Fruit fly (Drosophila melanogaster) whole organism, embryonic: ENCODE results near the gene CG9795.

Experiments
- Atf6 ChIP-seq: fragments of 200-800 bp; sonication (Bioruptor generic); IDR thresholded peaks from 2 replicates; pipeline ENCODE4 v1.3.6; 2022; ENCODE audit warnings: missing biosample characterization, missing genetic modification characterization
- CG10274 ChIP-seq: fragments of 200-800 bp; sonication (Bioruptor generic); optimal IDR thresholded peaks from 3 replicates; lab custom pipeline; 2017; ENCODE audit warnings: missing biosample characterization, mild to moderate bottlenecking, missing genetic modification characterization
- CG10431 ChIP-seq: fragments of 200-800 bp; sonication (Bioruptor generic); optimal IDR thresholded peaks from 3 replicates; lab custom pipeline; 2018; ENCODE audit warnings: missing biosample characterization, mild to moderate bottlenecking, missing genetic modification characterization
- CG11696 ChIP-seq: fragments of 200-800 bp; sonication (Bioruptor generic); IDR thresholded peaks from 2 replicates; pipeline ENCODE4 v1.3.6; 2022; ENCODE audit warnings: missing biosample characterization, missing genetic modification characterization
- CG12236 ChIP-seq: fragments of 200-800 bp; sonication (Bioruptor generic); optimal IDR thresholded peaks from 2 replicates; lab custom pipeline; 2016; ENCODE audit warnings: missing biosample characterization, missing genetic modification characterization
- CG12299 ChIP-seq: fragments of 200-800 bp; sonication (Bioruptor generic); optimal IDR thresholded peaks from 2 replicates; lab custom pipeline; 2018; ENCODE audit warnings: missing biosample characterization, mild to moderate bottlenecking, missing genetic modification characterization
- CG14667 ChIP-seq: fragments of 200-800 bp; sonication (Bioruptor generic); IDR thresholded peaks from 2 replicates; pipeline ENCODE4 v1.3.6; 2022; ENCODE audit warnings: missing biosample characterization, missing genetic modification characterization
- CG2116 ChIP-seq: fragments of 200-800 bp; sonication (Bioruptor generic); optimal IDR thresholded peaks from 3 replicates; lab custom pipeline; 2018; ENCODE audit warnings: missing biosample characterization, mild to moderate bottlenecking, missing genetic modification characterization
- CG2678 ChIP-seq: fragments of 200-800 bp; sonication (Bioruptor generic); optimal IDR thresholded peaks from 3 replicates; lab custom pipeline; 2019; ENCODE audit warnings: missing biosample characterization, mild to moderate bottlenecking, missing genetic modification characterization, moderate library complexity
- CG32532 ChIP-seq: fragments of 200-800 bp; sonication (Bioruptor generic); IDR thresholded peaks from 2 replicates; pipeline ENCODE4 v1.3.6; 2022; ENCODE audit warnings: missing biosample characterization, missing genetic modification characterization
- CG33213 ChIP-seq: fragments of 200-800 bp; sonication (Bioruptor generic); optimal IDR thresholded peaks from 3 replicates; lab custom pipeline; 2016; ENCODE audit warnings: missing biosample characterization, missing genetic modification characterization
- CG34224 ChIP-seq: fragments of 200-800 bp; sonication (Bioruptor generic); IDR thresholded peaks from 3 replicates; pipeline ENCODE4 v1.3.6; 2022; ENCODE audit warnings: missing biosample characterization, missing genetic modification characterization; ENCODE audit not compliant: partially characterized antibody
- CG9437 ChIP-seq: fragments of 200-800 bp; sonication (Bioruptor generic); optimal IDR thresholded peaks from 2 replicates; lab custom pipeline; 2018; ENCODE audit warnings: missing biosample characterization, mild to moderate bottlenecking, missing genetic modification characterization
- D ChIP-seq, 2 experiments: fragments of 200-800 bp in 1 of 2; fragments of >200 bp in 1 of 2; sonication (Bioruptor generic) in 1 of 2; optimal IDR thresholded peaks; 2 replicates in 1 of 2; 3 replicates in 1 of 2; lab custom pipeline; 2017; ENCODE audit warnings: mild to moderate bottlenecking in 1 of 2, missing biosample characterization in 1 of 2, missing genetic modification characterization in 1 of 2, missing genetic modification reagents in 1 of 2
- Dll ChIP-seq: fragments of 200-800 bp; sonication (Bioruptor generic); IDR thresholded peaks from 4 replicates; pipeline ENCODE4 v1.3.6; 2022; ENCODE audit warnings: missing biosample characterization, missing genetic modification characterization; ENCODE audit not compliant: partially characterized antibody
- E2f1 ChIP-seq: fragments of 200-800 bp; sonication (Bioruptor generic); IDR thresholded peaks from 2 replicates; pipeline ENCODE4 v1.3.6; 2022; ENCODE audit warnings: missing biosample characterization, missing genetic modification characterization
- E2f2 ChIP-seq: fragments of 200-800 bp; sonication (Bioruptor generic); IDR thresholded peaks from 2 replicates; pipeline ENCODE4 v1.3.6; 2022; ENCODE audit warnings: missing biosample characterization, missing genetic modification characterization
- Ets97D ChIP-seq: fragments of 200-800 bp; sonication (Bioruptor generic); optimal IDR thresholded peaks from 3 replicates; lab custom pipeline; 2016; ENCODE audit warnings: missing biosample characterization, missing genetic modification characterization
- HmgZ ChIP-seq: fragments of 200-800 bp; sonication (Bioruptor generic); optimal IDR thresholded peaks from 2 replicates; lab custom pipeline; 2018; ENCODE audit warnings: missing biosample characterization, mild to moderate bottlenecking, missing genetic modification characterization
- Hmr ChIP-seq: fragments of 200-800 bp; sonication (Bioruptor generic); optimal IDR thresholded peaks from 3 replicates; lab custom pipeline; 2017; ENCODE audit warnings: mild to moderate bottlenecking, missing biosample characterization, missing genetic modification reagents, missing genetic modification characterization
- Kr ChIP-seq: fragments of 200-800 bp; sonication (Bioruptor generic); optimal IDR thresholded peaks from 2 replicates; lab custom pipeline; 2017; ENCODE audit warnings: missing biosample characterization, mild to moderate bottlenecking, missing genetic modification characterization
- Lhr ChIP-seq: fragments of 200-800 bp; sonication (Bioruptor generic); optimal IDR thresholded peaks from 3 replicates; lab custom pipeline; 2017; ENCODE audit warnings: mild to moderate bottlenecking, missing biosample characterization, missing genetic modification reagents, missing genetic modification characterization
- MBD-R2 ChIP-seq: fragments of 200-800 bp; sonication (Bioruptor generic); IDR thresholded peaks from 2 replicates; pipeline ENCODE4 v1.3.6; 2022; ENCODE audit warnings: missing biosample characterization, missing genetic modification characterization
- Pdp1 ChIP-seq, 2 experiments: fragments of 200-800 bp; sonication (Bioruptor generic); optimal IDR thresholded peaks; 3 replicates each; lab custom pipeline; 2016; ENCODE audit warnings: missing biosample characterization in 2 of 2, missing genetic modification characterization in 2 of 2, mild to moderate bottlenecking in 1 of 2, moderate library complexity in 1 of 2
- Sin3A ChIP-seq: fragments of >200 bp; optimal IDR thresholded peaks from 2 replicates; lab custom pipeline; 2018
- amos ChIP-seq: fragments of 200-800 bp; sonication (Bioruptor generic); IDR thresholded peaks from 2 replicates; pipeline ENCODE4 v1.3.6; 2022; ENCODE audit warnings: missing biosample characterization, missing genetic modification characterization; ENCODE audit not compliant: partially characterized antibody
- az2 ChIP-seq: fragments of 200-800 bp; sonication (Bioruptor generic); optimal IDR thresholded peaks from 3 replicates; lab custom pipeline; 2016; ENCODE audit warnings: missing biosample characterization, missing genetic modification characterization
- bab2 ChIP-seq: fragments of 200-800 bp; sonication (Bioruptor generic); optimal IDR thresholded peaks from 2 replicates; lab custom pipeline; 2016; ENCODE audit warnings: missing biosample characterization, missing genetic modification characterization
- bowl ChIP-seq: fragments of 200-800 bp; sonication (Bioruptor generic); IDR thresholded peaks from 2 replicates; pipeline ENCODE4 v1.3.6; 2022; ENCODE audit warnings: missing biosample characterization, missing genetic modification characterization
- da ChIP-seq: fragments of 200-800 bp; sonication (Bioruptor generic); optimal IDR thresholded peaks from 2 replicates; lab custom pipeline; 2016; ENCODE audit warnings: missing biosample characterization, missing genetic modification characterization
- ftz-f1 ChIP-seq: fragments of 200-800 bp; sonication (Bioruptor generic); optimal IDR thresholded peaks from 2 replicates; lab custom pipeline; 2016; ENCODE audit warnings: missing biosample characterization, missing genetic modification characterization
- gfzf ChIP-seq: fragments of 200-800 bp; sonication (Bioruptor generic); optimal IDR thresholded peaks from 2 replicates; lab custom pipeline; 2016; ENCODE audit warnings: missing biosample characterization, mild to moderate bottlenecking, missing genetic modification characterization, moderate library complexity
- gt ChIP-seq: fragments of 200-800 bp; sonication (Bioruptor generic); IDR thresholded peaks from 2 replicates; pipeline ENCODE4 v1.3.6; 2022; ENCODE audit warnings: missing biosample characterization, missing genetic modification characterization
- hth ChIP-seq: fragments of >200 bp; optimal IDR thresholded peaks from 2 replicates; lab custom pipeline; 2017; ENCODE audit warnings: inconsistent platforms
- jing ChIP-seq: fragments of 200-800 bp; sonication (Bioruptor generic); optimal IDR thresholded peaks from 2 replicates; lab custom pipeline; 2018; ENCODE audit warnings: missing biosample characterization, mild to moderate bottlenecking, missing genetic modification characterization
- lola ChIP-seq, 3 experiments: fragments of >200 bp in 2 of 3; fragments of 200-800 bp in 1 of 3; sonication (Bioruptor generic) in 1 of 3; optimal IDR thresholded peaks; 2 replicates each; lab custom pipeline; 2017 to 2019; ENCODE audit warnings: missing biosample characterization in 3 of 3, missing genetic modification characterization in 3 of 3, mild to moderate bottlenecking in 1 of 3, moderate library complexity in 1 of 3
- nerfin-2 ChIP-seq: fragments of 200-800 bp; sonication (Bioruptor generic); IDR thresholded peaks from 2 replicates; pipeline ENCODE4 v1.3.6; 2022; ENCODE audit warnings: missing biosample characterization, missing genetic modification characterization; ENCODE audit not compliant: partially characterized antibody
- nmo ChIP-seq: fragments of 200-800 bp; sonication (Bioruptor generic); optimal IDR thresholded peaks from 2 replicates; lab custom pipeline; 2018; ENCODE audit warnings: missing biosample characterization, mild to moderate bottlenecking, missing genetic modification characterization, moderate library complexity
- p53 ChIP-seq: fragments of 200-800 bp; sonication (Bioruptor generic); optimal IDR thresholded peaks from 2 replicates; lab custom pipeline; 2016; ENCODE audit warnings: missing biosample characterization, missing genetic modification characterization
- rib ChIP-seq: fragments of 200-800 bp; sonication (Bioruptor generic); IDR thresholded peaks from 2 replicates; pipeline ENCODE4 v1.3.6; 2022; ENCODE audit warnings: missing biosample characterization, missing genetic modification characterization
- ro ChIP-seq: fragments of 200-800 bp; sonication (Bioruptor generic); IDR thresholded peaks from 2 replicates; pipeline ENCODE4 v1.3.6; 2022; ENCODE audit warnings: missing biosample characterization, missing genetic modification characterization
- sd ChIP-seq: fragments of 200-800 bp; sonication (Bioruptor generic); optimal IDR thresholded peaks from 3 replicates; lab custom pipeline; 2018; ENCODE audit warnings: missing biosample characterization, mild to moderate bottlenecking, missing genetic modification characterization, moderate library complexity
- sima ChIP-seq: fragments of 200-800 bp; sonication (Bioruptor generic); optimal IDR thresholded peaks from 2 replicates; lab custom pipeline; 2016; ENCODE audit warnings: missing biosample characterization, missing genetic modification characterization
- slp2 ChIP-seq: fragments of 200-800 bp; sonication (Bioruptor generic); optimal IDR thresholded peaks from 2 replicates; lab custom pipeline; 2016; ENCODE audit warnings: missing biosample characterization, missing genetic modification characterization
- sna ChIP-seq: fragments of 200-800 bp; sonication (Bioruptor generic); IDR thresholded peaks from 2 replicates; pipeline ENCODE4 v1.3.6; 2022; ENCODE audit warnings: missing biosample characterization, missing genetic modification characterization; ENCODE audit not compliant: partially characterized antibody
- tap ChIP-seq: fragments of 200-800 bp; optimal IDR thresholded peaks from 3 replicates; lab custom pipeline; 2019; ENCODE audit warnings: missing biosample characterization, mild to moderate bottlenecking, missing genetic modification characterization, moderate library complexity
- unpg ChIP-seq: fragments of 200-800 bp; sonication (Bioruptor generic); optimal IDR thresholded peaks from 3 replicates; lab custom pipeline; 2018; ENCODE audit warnings: missing biosample characterization, mild to moderate bottlenecking, missing genetic modification characterization, moderate library complexity
- vvl ChIP-seq: fragments of 200-800 bp; sonication (Bioruptor generic); IDR thresholded peaks from 2 replicates; pipeline ENCODE4 v1.3.6; 2022; ENCODE audit warnings: missing biosample characterization, missing genetic modification characterization
- wdn ChIP-seq: fragments of 200-800 bp; sonication (Bioruptor generic); IDR thresholded peaks from 2 replicates; pipeline ENCODE4 v1.3.6; 2022; ENCODE audit warnings: missing biosample characterization, missing genetic modification characterization
- zen ChIP-seq: fragments of 200-800 bp; sonication (Bioruptor generic); optimal IDR thresholded peaks from 3 replicates; lab custom pipeline; 2018; ENCODE audit warnings: missing biosample characterization, mild to moderate bottlenecking, missing genetic modification characterization, moderate library complexity

Gene CG9795

dm6 chr3R:4337580-4337979, 18.1 kb downstream of the CG9795 start, which contains the start of the genes Skp2 and CG1103 (continued):
- TF ChIP-seq Dll (GFP tag; lab: Robert Waterston, UW) (peak; percentile 46; the same call in 2 of the 4 replicates), lola (GFP tag; optimal IDR thresholded peaks at IDR 0.05; lab: Kevin White, UChicago) (no peak), vvl (GFP tag; lab: Robert Waterston, UW) (0 out of 2 replicates have a peak, but pooled peaks have one; percentile 32), Ets97D (GFP tag; lab: Kevin White, UChicago) (peak; percentile 56), bowl (GFP tag; lab: Robert Waterston, UW) (no peak), nerfin-2 (no peak), p53 (GFP tag; lab: Kevin White, UChicago) (peak; percentile 16), ro (GFP tag; lab: Robert Waterston, UW) (no peak), gt (GFP tag; lab: Robert Waterston, UW) (no peak), CG33213 (GFP tag; lab: Kevin White, UChicago) (peak; percentile 26), unpg (GFP tag; lab: Kevin White, UChicago) (no peak), CG2116 (peak; percentile 60), Atf6 (GFP tag; lab: Robert Waterston, UW) (no peak), CG12299 (tag; lab: Kevin White, UChicago) (no peak), nmo (GFP tag; lab: Kevin White, UChicago) (peak; percentile 37), E2f2 (GFP tag; lab: Robert Waterston, UW) (peak; percentile 91), CG12236 (GFP tag; lab: Kevin White, UChicago) (no peak), Sin3A (lab: Kevin White, UChicago) (peak; percentile 67), sd (tag; lab: Kevin White, UChicago) (no peak), CG34224 (GFP tag; lab: Robert Waterston, UW) (peak; percentile 45; the same call in 2 of the 3 replicates), E2f1 (peak; percentile 27; the same call in 1 of the 2 replicates), MBD-R2 (GFP tag; lab: Robert Waterston, UW) (peak; percentile 89), jing (GFP tag; lab: Kevin White, UChicago) (no peak), rib (GFP tag; lab: Robert Waterston, UW) (0 out of 2 replicates have a peak, but pooled peaks have one; percentile 51), az2 (no peak), HmgZ (tag; lab: Kevin White, UChicago) (peak; percentile 41), D (optimal IDR thresholded peaks at IDR 0.05; lab: Kevin White, UChicago) (peak; percentile 65), D (GFP tag; optimal IDR thresholded peaks at IDR 0.05; lab: Kevin White, UChicago) (no peak), Lhr (GFP tag; lab: Kevin White, UChicago) (peak; percentile 59), amos (peak; percentile 47), CG32532 (GFP tag; lab: Robert Waterston, UW) (no peak), Pdp1 (GFP tag; optimal IDR thresholded peaks at IDR 0.05; lab: Kevin White, UChicago) (peak in 1 of 2 experiments; percentile 20), gfzf (GFP tag; lab: Kevin White, UChicago) (peak; percentile 78), sna (GFP tag; lab: Robert Waterston, UW) (peak; percentile 21; the same call in 1 of the 2 replicates), ftz-f1 (GFP tag; lab: Kevin White, UChicago) (peak; percentile 83), CG11696 (GFP tag; lab: Robert Waterston, UW) (no peak), CG10431 (peak; percentile 73)

dm6 chr3R:4340174-4340573, 20.7 kb downstream of the CG9795 start:
- TF ChIP-seq tap (tag; lab: Kevin White, UChicago) (no peak), CG10274 (GFP tag; lab: Kevin White, UChicago) (no peak), CG14667 (no peak), CG2678 (tag; lab: Kevin White, UChicago) (no peak), wdn (GFP tag; lab: Robert Waterston, UW) (no peak), bab2 (GFP tag; lab: Kevin White, UChicago) (no peak), CG9437 (GFP tag; lab: Kevin White, UChicago) (no peak), hth (lab: Kevin White, UChicago) (no peak), D (optimal IDR thresholded peaks at IDR 0.05; lab: Kevin White, UChicago) (peak; percentile 80), D (GFP tag; optimal IDR thresholded peaks at IDR 0.05; lab: Kevin White, UChicago) (no peak), zen (tag; lab: Kevin White, UChicago) (peak; percentile 81), Kr (no peak), slp2 (GFP tag; lab: Kevin White, UChicago) (no peak), da (GFP tag; lab: Kevin White, UChicago) (no peak), sima (GFP tag; lab: Kevin White, UChicago) (no peak), Hmr (GFP tag; lab: Kevin White, UChicago) (no peak)
